Fruit fly (Drosophila melanogaster) whole organism, embryonic: ENCODE data around the gene CG5446.

ENCODE experiments used
- Adf1 ChIP-seq: fragments of 200-800 bp; sonication (Bioruptor generic); IDR thresholded peaks from 2 replicates; pipeline ENCODE4 v1.3.6; 2022; ENCODE audit warnings: missing biosample characterization, missing genetic modification characterization
- Atf6 ChIP-seq: fragments of 200-800 bp; sonication (Bioruptor generic); IDR thresholded peaks from 2 replicates; pipeline ENCODE4 v1.3.6; 2022; ENCODE audit warnings: missing biosample characterization, missing genetic modification characterization
- B-H2 ChIP-seq: fragments of 200-800 bp; sonication (Bioruptor generic); optimal IDR thresholded peaks from 2 replicates; lab custom pipeline; 2018; ENCODE audit warnings: missing biosample characterization, mild to moderate bottlenecking, missing genetic modification characterization
- CG10274 ChIP-seq: fragments of 200-800 bp; sonication (Bioruptor generic); optimal IDR thresholded peaks from 3 replicates; lab custom pipeline; 2017; ENCODE audit warnings: missing biosample characterization, mild to moderate bottlenecking, missing genetic modification characterization
- CG10431 ChIP-seq: fragments of 200-800 bp; sonication (Bioruptor generic); optimal IDR thresholded peaks from 3 replicates; lab custom pipeline; 2018; ENCODE audit warnings: missing biosample characterization, mild to moderate bottlenecking, missing genetic modification characterization
- CG10462 ChIP-seq: fragments of 200-800 bp; sonication (Bioruptor generic); optimal IDR thresholded peaks from 2 replicates; lab custom pipeline; 2016; ENCODE audit warnings: missing biosample characterization, missing genetic modification characterization
- CG11723 ChIP-seq: fragments of 200-800 bp; sonication (Bioruptor generic); optimal IDR thresholded peaks from 2 replicates; lab custom pipeline; 2017; ENCODE audit warnings: missing biosample characterization, mild to moderate bottlenecking, missing genetic modification characterization
- CG1233 ChIP-seq: fragments of 200-800 bp; sonication (Bioruptor generic); optimal IDR thresholded peaks from 4 replicates; lab custom pipeline; 2018; ENCODE audit warnings: missing biosample characterization, mild to moderate bottlenecking, missing genetic modification characterization
- CG12769 ChIP-seq: fragments of 200-800 bp; sonication (Bioruptor generic); optimal IDR thresholded peaks from 2 replicates; lab custom pipeline; 2019; ENCODE audit warnings: missing biosample characterization, mild to moderate bottlenecking, missing genetic modification characterization, moderate library complexity
- CG13123 ChIP-seq: fragments of 200-800 bp; sonication (Bioruptor generic); optimal IDR thresholded peaks from 2 replicates; lab custom pipeline; 2016; ENCODE audit warnings: missing biosample characterization, missing genetic modification characterization
- CG13775 ChIP-seq: fragments of 200-800 bp; sonication (Bioruptor generic); optimal IDR thresholded peaks from 3 replicates; lab custom pipeline; 2017; ENCODE audit warnings: missing biosample characterization, mild to moderate bottlenecking, missing genetic modification characterization
- CG14050 ChIP-seq: fragments of 200-800 bp; sonication (Bioruptor generic); IDR thresholded peaks from 3 replicates; pipeline ENCODE4 v1.3.6; 2022; ENCODE audit warnings: missing biosample characterization, missing genetic modification characterization
- CG17359 ChIP-seq: fragments of 200-800 bp; sonication (Bioruptor generic); optimal IDR thresholded peaks from 3 replicates; lab custom pipeline; 2018; ENCODE audit warnings: missing biosample characterization, mild to moderate bottlenecking, missing genetic modification characterization, moderate library complexity
- CG2678 ChIP-seq: fragments of 200-800 bp; sonication (Bioruptor generic); optimal IDR thresholded peaks from 3 replicates; lab custom pipeline; 2019; ENCODE audit warnings: missing biosample characterization, mild to moderate bottlenecking, missing genetic modification characterization, moderate library complexity
- CG31224 ChIP-seq: fragments of 200-800 bp; sonication (Bioruptor generic); IDR thresholded peaks from 2 replicates; pipeline ENCODE4 v1.3.6; 2022; ENCODE audit warnings: missing biosample characterization, missing genetic modification characterization
- CG33557 ChIP-seq: fragments of 200-800 bp; sonication (Bioruptor generic); optimal IDR thresholded peaks from 2 replicates; lab custom pipeline; 2019; ENCODE audit warnings: missing biosample characterization, mild to moderate bottlenecking, missing genetic modification characterization, moderate library complexity
- CG3407 ChIP-seq: fragments of 200-800 bp; sonication (Bioruptor generic); optimal IDR thresholded peaks from 2 replicates; lab custom pipeline; 2018; ENCODE audit warnings: missing biosample characterization, mild to moderate bottlenecking, missing genetic modification characterization
- CG43689 ChIP-seq: fragments of 200-800 bp; sonication (Bioruptor generic); IDR thresholded peaks from 2 replicates; pipeline ENCODE4 v1.3.6; 2022; ENCODE audit warnings: missing biosample characterization, missing genetic modification characterization
- CG5245 ChIP-seq: fragments of 200-800 bp; sonication (Bioruptor generic); optimal IDR thresholded peaks from 3 replicates; lab custom pipeline; 2016; ENCODE audit warnings: missing biosample characterization, missing genetic modification characterization
- CG7271 ChIP-seq: fragments of 200-800 bp; sonication (Bioruptor generic); optimal IDR thresholded peaks from 2 replicates; lab custom pipeline; 2018; ENCODE audit warnings: missing biosample characterization, mild to moderate bottlenecking, missing genetic modification characterization, moderate library complexity
- CG7745 ChIP-seq: fragments of 200-800 bp; sonication (Bioruptor generic); optimal IDR thresholded peaks from 2 replicates; lab custom pipeline; 2018; ENCODE audit warnings: missing biosample characterization, mild to moderate bottlenecking, missing genetic modification characterization, moderate library complexity
- CG9215 ChIP-seq: fragments of 200-800 bp; sonication (Bioruptor generic); IDR thresholded peaks from 2 replicates; pipeline ENCODE4 v1.3.6; 2022; ENCODE audit warnings: missing biosample characterization, missing genetic modification characterization
- Doc2 ChIP-seq: fragments of 200-800 bp; sonication (Bioruptor generic); IDR thresholded peaks from 2 replicates; pipeline ENCODE4 v1.3.6; 2022; ENCODE audit warnings: missing biosample characterization, missing genetic modification characterization
- E2f1 ChIP-seq: fragments of 200-800 bp; sonication (Bioruptor generic); IDR thresholded peaks from 2 replicates; pipeline ENCODE4 v1.3.6; 2022; ENCODE audit warnings: missing biosample characterization, missing genetic modification characterization
- ERR ChIP-seq: fragments of 200-800 bp; sonication (Bioruptor generic); optimal IDR thresholded peaks from 2 replicates; lab custom pipeline; 2016; ENCODE audit warnings: missing biosample characterization, missing genetic modification characterization
- Ets65A ChIP-seq: fragments of 200-800 bp; sonication (Bioruptor generic); peaks from one replicate; lab custom pipeline; 2016; ENCODE audit warnings: missing biosample characterization, missing genetic modification characterization
- HLH3B ChIP-seq: fragments of 200-800 bp; sonication (Bioruptor generic); IDR thresholded peaks from 2 replicates; pipeline ENCODE4 v1.3.6; 2022; ENCODE audit warnings: missing biosample characterization, missing genetic modification characterization
- HmgD ChIP-seq: fragments of 200-800 bp; sonication (Bioruptor generic); optimal IDR thresholded peaks from 3 replicates; lab custom pipeline; 2016; ENCODE audit warnings: missing biosample characterization, missing genetic modification characterization
- Hr3 ChIP-seq: fragments of 200-800 bp; sonication (Bioruptor generic); optimal IDR thresholded peaks from 3 replicates; lab custom pipeline; 2016; ENCODE audit warnings: missing biosample characterization, missing genetic modification characterization
- Mad ChIP-seq: fragments of 200-800 bp; sonication (Bioruptor generic); optimal IDR thresholded peaks from 2 replicates; lab custom pipeline; 2016; ENCODE audit warnings: missing biosample characterization, missing genetic modification characterization
- NC2α ChIP-seq: fragments of 200-800 bp; sonication (Bioruptor generic); optimal IDR thresholded peaks from 2 replicates; lab custom pipeline; 2016; ENCODE audit warnings: missing biosample characterization, missing genetic modification characterization
- NK7.1 ChIP-seq: fragments of 200-800 bp; sonication (Bioruptor generic); optimal IDR thresholded peaks from 3 replicates; lab custom pipeline; 2016; ENCODE audit warnings: missing biosample characterization, missing genetic modification characterization
- Pdp1 ChIP-seq, 2 experiments: fragments of 200-800 bp; sonication (Bioruptor generic); optimal IDR thresholded peaks; 3 replicates each; lab custom pipeline; 2016; ENCODE audit warnings: missing biosample characterization in 2 of 2, missing genetic modification characterization in 2 of 2, mild to moderate bottlenecking in 1 of 2, moderate library complexity in 1 of 2
- Ptx1 ChIP-seq: fragments of 200-800 bp; sonication (Bioruptor generic); IDR thresholded peaks from 2 replicates; pipeline ENCODE4 v1.3.6; 2022; ENCODE audit warnings: missing biosample characterization, missing genetic modification characterization
- Taf1 ChIP-seq: fragments of 200-800 bp; sonication (Bioruptor generic); IDR thresholded peaks from 2 replicates; pipeline ENCODE4 v1.3.6; 2022; ENCODE audit warnings: missing biosample characterization, missing genetic modification characterization
- al ChIP-seq: fragments of 200-800 bp; sonication (Bioruptor generic); IDR thresholded peaks from 2 replicates; pipeline ENCODE4 v1.3.6; 2022; ENCODE audit warnings: missing biosample characterization, missing genetic modification characterization
- ara ChIP-seq: fragments of 200-800 bp; sonication (Bioruptor generic); IDR thresholded peaks from 2 replicates; pipeline ENCODE4 v1.3.6; 2022; ENCODE audit warnings: missing biosample characterization, missing genetic modification characterization
- bbx ChIP-seq: fragments of 200-800 bp; sonication (Bioruptor generic); IDR thresholded peaks from 2 replicates; pipeline ENCODE4 v1.3.6; 2022; ENCODE audit warnings: missing biosample characterization, missing genetic modification characterization; ENCODE audit not compliant: partially characterized antibody
- cad ChIP-seq: fragments of >200 bp; optimal IDR thresholded peaks from 2 replicates; lab custom pipeline; 2017; ENCODE audit warnings: missing biosample characterization, missing genetic modification characterization
- crc ChIP-seq: fragments of 200-800 bp; sonication (Bioruptor generic); optimal IDR thresholded peaks from 2 replicates; lab custom pipeline; 2016; ENCODE audit warnings: missing biosample characterization, missing genetic modification characterization
- crol ChIP-seq: fragments of 200-800 bp; sonication (Bioruptor generic); IDR thresholded peaks from 2 replicates; pipeline ENCODE4 v1.3.6; 2022; ENCODE audit warnings: missing biosample characterization, missing genetic modification characterization
- grn ChIP-seq: fragments of 200-800 bp; sonication (Bioruptor generic); optimal IDR thresholded peaks from 3 replicates; lab custom pipeline; 2017; ENCODE audit warnings: missing biosample characterization, missing genetic modification characterization
- gt ChIP-seq: fragments of 200-800 bp; sonication (Bioruptor generic); IDR thresholded peaks from 2 replicates; pipeline ENCODE4 v1.3.6; 2022; ENCODE audit warnings: missing biosample characterization, missing genetic modification characterization
- h ChIP-seq: fragments of >200 bp; optimal IDR thresholded peaks from 2 replicates; lab custom pipeline; 2017
- lab ChIP-seq: fragments of 200-800 bp; sonication (Bioruptor generic); optimal IDR thresholded peaks from 3 replicates; lab custom pipeline; 2017; ENCODE audit warnings: missing biosample characterization, missing genetic modification characterization, mild to moderate bottlenecking, moderate library complexity, missing genetic modification reagents
- oc ChIP-seq: fragments of 200-800 bp; sonication (Bioruptor generic); optimal IDR thresholded peaks from 2 replicates; lab custom pipeline; 2018; ENCODE audit warnings: missing biosample characterization, mild to moderate bottlenecking, missing genetic modification characterization, moderate library complexity
- odd ChIP-seq: fragments of 200-800 bp; sonication (Bioruptor generic); optimal IDR thresholded peaks from 2 replicates; lab custom pipeline; 2017; ENCODE audit warnings: missing biosample characterization, mild to moderate bottlenecking, missing genetic modification characterization
- salm ChIP-seq: fragments of 200-800 bp; sonication (Bioruptor generic); optimal IDR thresholded peaks from 2 replicates; lab custom pipeline; 2018; ENCODE audit warnings: missing biosample characterization, mild to moderate bottlenecking, missing genetic modification characterization
- seq ChIP-seq: fragments of 200-800 bp; sonication (Bioruptor generic); IDR thresholded peaks from 2 replicates; pipeline ENCODE4 v1.3.6; 2022; ENCODE audit warnings: missing biosample characterization, missing genetic modification characterization
- slbo ChIP-seq: fragments of 200-800 bp; sonication (Bioruptor generic); IDR thresholded peaks from 2 replicates; pipeline ENCODE4 v1.3.6; 2022; ENCODE audit warnings: missing biosample characterization, missing genetic modification characterization
- tna ChIP-seq: fragments of 200-800 bp; sonication (Bioruptor generic); IDR thresholded peaks from 2 replicates; pipeline ENCODE4 v1.3.6; 2022; ENCODE audit warnings: missing biosample characterization, missing genetic modification characterization; ENCODE audit not compliant: partially characterized antibody
- tx ChIP-seq: fragments of 200-800 bp; sonication (Bioruptor generic); optimal IDR thresholded peaks from 2 replicates; lab custom pipeline; 2016; ENCODE audit warnings: missing biosample characterization, missing genetic modification characterization
- vvl ChIP-seq: fragments of 200-800 bp; sonication (Bioruptor generic); IDR thresholded peaks from 2 replicates; pipeline ENCODE4 v1.3.6; 2022; ENCODE audit warnings: missing biosample characterization, missing genetic modification characterization
- z ChIP-seq: fragments of 200-800 bp; sonication (Bioruptor generic); IDR thresholded peaks from 3 replicates; pipeline ENCODE4 v1.3.6; 2022; ENCODE audit warnings: missing biosample characterization, missing genetic modification characterization

CG5446 gene

dm6 chr2L:12464065-12464464 is 36.6 kb upstream of the CG5446 start:
- TF ChIP-seq CG10462 (no peak), slbo (GFP tag; lab: Robert Waterston, UW) (peak; percentile 9; the same call in 1 of the 2 replicates), Mad (GFP tag; lab: Kevin White, UChicago) (no peak), CG9215 (no peak), lab (GFP tag; lab: Kevin White, UChicago) (peak; percentile 66), vvl (GFP tag; lab: Robert Waterston, UW) (no peak), cad (GFP tag; lab: Kevin White, UChicago) (no peak), al (GFP tag; lab: Robert Waterston, UW) (no peak), CG3407 (GFP tag; lab: Kevin White, UChicago) (no peak), NK7.1 (GFP tag; lab: Kevin White, UChicago) (no peak), NC2α (GFP tag; lab: Kevin White, UChicago) (no peak), CG5245 (GFP tag; lab: Kevin White, UChicago) (no peak), salm (tag; lab: Kevin White, UChicago) (no peak), B-H2 (peak; percentile 40), tx (GFP tag; lab: Kevin White, UChicago) (no peak), CG17359 (tag; lab: Kevin White, UChicago) (no peak), CG7271 (no peak), Ets65A (GFP tag; lab: Kevin White, UChicago) (no peak), CG7745 (tag; lab: Kevin White, UChicago) (no peak), Atf6 (GFP tag; lab: Robert Waterston, UW) (peak; percentile 26; the same call in 1 of the 2 replicates), Ptx1 (GFP tag; lab: Robert Waterston, UW) (no peak), CG10431 (GFP tag; lab: Kevin White, UChicago) (no peak), bbx (GFP tag; lab: Robert Waterston, UW) (no peak), ERR (GFP tag; lab: Kevin White, UChicago) (no peak), CG33557 (GFP tag; lab: Kevin White, UChicago) (no peak), E2f1 (no peak), z (GFP tag; lab: Robert Waterston, UW) (no peak), Doc2 (GFP tag; lab: Robert Waterston, UW) (no peak), ara (GFP tag; lab: Robert Waterston, UW) (no peak), CG13775 (no peak), CG1233 (GFP tag; lab: Kevin White, UChicago) (no peak), seq (GFP tag; lab: Robert Waterston, UW) (0 out of 2 replicates have a peak, but pooled peaks have one; percentile 22), CG2678 (tag; lab: Kevin White, UChicago) (peak; percentile 33), CG14050 (GFP tag; lab: Robert Waterston, UW) (no peak), CG12769 (tag; lab: Kevin White, UChicago) (peak; percentile 40), CG10274 (GFP tag; lab: Kevin White, UChicago) (no peak), Pdp1 (GFP tag; optimal IDR thresholded peaks at IDR 0.05; lab: Kevin White, UChicago) (peak in 1 of 2 experiments; percentile 1), Hr3 (no peak), tna (GFP tag; lab: Robert Waterston, UW) (no peak), h (lab: Kevin White, UChicago) (no peak), CG13123 (GFP tag; lab: Kevin White, UChicago) (no peak), CG43689 (no peak), grn (peak; percentile 18), gt (GFP tag; lab: Robert Waterston, UW) (no peak), Adf1 (GFP tag; lab: Robert Waterston, UW) (no peak), crc (GFP tag; lab: Kevin White, UChicago) (no peak), crol (GFP tag; lab: Robert Waterston, UW) (peak; percentile 87), HLH3B (GFP tag; lab: Robert Waterston, UW) (no peak), oc (tag; lab: Kevin White, UChicago) (no peak), CG11723 (GFP tag; lab: Kevin White, UChicago) (no peak), Taf1 (no peak), odd (GFP tag; lab: Kevin White, UChicago) (no peak), HmgD (GFP tag; lab: Kevin White, UChicago) (no peak), CG31224 (GFP tag; lab: Robert Waterston, UW) (no peak)
